Worm (Caenorhabditis elegans) whole organism, early embryonic: ENCODE measurements around the gene gpn-1.
A peak's percentile ranks its signal among the peaks of the same experiment; 100 is the strongest.

Experiments used
- B0310.2 ChIP-seq: sonication (generic microtip); optimal IDR thresholded peaks from 2 replicates; lab custom pipeline; 2016; ENCODE audit warnings: mild to moderate bottlenecking, missing genetic modification characterization, missing compliant biosample characterization
- F13C5.2 ChIP-seq: sonication (generic microtip); optimal IDR thresholded peaks from 2 replicates; lab custom pipeline; 2017; ENCODE audit warnings: mild to moderate bottlenecking, missing genetic modification characterization, inconsistent platforms, missing compliant biosample characterization
- aly-1 ChIP-seq: sonication (generic microtip); optimal IDR thresholded peaks from 2 replicates; lab custom pipeline; 2016; ENCODE audit warnings: missing genetic modification characterization, missing compliant biosample characterization
- ama-1 ChIP-seq: fragments of 150-350 bp; optimal IDR thresholded peaks from 2 replicates; lab custom pipeline; 2014
- ceh-13 ChIP-seq: fragments of 200-800 bp; sonication (Bioruptor generic); optimal IDR thresholded peaks from 2 replicates; lab custom pipeline; 2018; ENCODE audit warnings: mild to moderate bottlenecking, missing genetic modification characterization, missing compliant biosample characterization
- ceh-36 ChIP-seq: sonication (generic microtip); optimal IDR thresholded peaks from 2 replicates; lab custom pipeline; 2016; ENCODE audit warnings: missing genetic modification characterization, inconsistent platforms, missing compliant biosample characterization
- ets-7 ChIP-seq: sonication (generic microtip); optimal IDR thresholded peaks from 2 replicates; lab custom pipeline; 2016; ENCODE audit warnings: missing genotype, missing genetic modification characterization, missing compliant biosample characterization
- flt-1 ChIP-seq: fragments of 200-800 bp; sonication (Bioruptor generic); IDR thresholded peaks from 2 replicates; pipeline ENCODE4 v1.3.6; 2022; ENCODE audit warnings: missing genetic modification characterization, missing compliant biosample characterization
- hmbx-1 ChIP-seq: sonication (generic microtip); optimal IDR thresholded peaks from 2 replicates; lab custom pipeline; 2016; ENCODE audit warnings: mild to moderate bottlenecking, missing genetic modification characterization, missing compliant biosample characterization
- hmg-4 ChIP-seq: fragments of 200-800 bp; sonication (Bioruptor generic); optimal IDR thresholded peaks from 2 replicates; lab custom pipeline; 2018; ENCODE audit warnings: mild to moderate bottlenecking, missing genetic modification characterization, missing compliant biosample characterization
- hnd-1 ChIP-seq: sonication (generic microtip); optimal IDR thresholded peaks from 2 replicates; lab custom pipeline; 2016; ENCODE audit warnings: missing genetic modification characterization, missing compliant biosample characterization
- pes-1 ChIP-seq: fragments of 200-800 bp; sonication (Bioruptor generic); IDR thresholded peaks from 2 replicates; pipeline ENCODE4 v1.3.6; 2022; ENCODE audit warnings: missing genetic modification reagents, missing genetic modification characterization, missing compliant biosample characterization
- scrt-1 ChIP-seq: fragments of 200-800 bp; sonication (Bioruptor generic); IDR thresholded peaks from 2 replicates; pipeline ENCODE4 v1.3.6; 2022; ENCODE audit warnings: missing genetic modification characterization, missing compliant biosample characterization
- sea-1 ChIP-seq: fragments of 200-800 bp; sonication (Bioruptor generic); conservative IDR thresholded peaks from 2 replicates; pipeline ENCODE4 v1.3.6; 2022; ENCODE audit warnings: missing genetic modification characterization, missing compliant biosample characterization
- tbx-11 ChIP-seq: fragments of 200-800 bp; sonication (Bioruptor generic); IDR thresholded peaks from 2 replicates; pipeline ENCODE4 v1.3.6; 2022; ENCODE audit warnings: missing genetic modification characterization, missing compliant biosample characterization
- tbx-37 ChIP-seq: fragments of 200-800 bp; sonication (Bioruptor generic); conservative IDR thresholded peaks from 2 replicates; pipeline ENCODE4 v1.3.6; 2022; ENCODE audit warnings: missing genetic modification reagents, missing genetic modification characterization, missing compliant biosample characterization
- tra-4 ChIP-seq: sonication (generic microtip); optimal IDR thresholded peaks from 2 replicates; lab custom pipeline; 2017; ENCODE audit warnings: missing genetic modification characterization, missing compliant biosample characterization

The gpn-1 gene

ce11 chrX:15704579-15705110, 23.2 kb downstream of the gpn-1 start:
- TF ChIP-seq F13C5.2 (tag; lab: Kevin White, UChicago) = no peak
- TF ChIP-seq tbx-11 (GFP tag; lab: Robert Waterston, UW) = no peak
- TF ChIP-seq flt-1 (GFP tag; lab: Robert Waterston, UW) = no peak
- no peak for TF ChIP-seq aly-1

DNA sequence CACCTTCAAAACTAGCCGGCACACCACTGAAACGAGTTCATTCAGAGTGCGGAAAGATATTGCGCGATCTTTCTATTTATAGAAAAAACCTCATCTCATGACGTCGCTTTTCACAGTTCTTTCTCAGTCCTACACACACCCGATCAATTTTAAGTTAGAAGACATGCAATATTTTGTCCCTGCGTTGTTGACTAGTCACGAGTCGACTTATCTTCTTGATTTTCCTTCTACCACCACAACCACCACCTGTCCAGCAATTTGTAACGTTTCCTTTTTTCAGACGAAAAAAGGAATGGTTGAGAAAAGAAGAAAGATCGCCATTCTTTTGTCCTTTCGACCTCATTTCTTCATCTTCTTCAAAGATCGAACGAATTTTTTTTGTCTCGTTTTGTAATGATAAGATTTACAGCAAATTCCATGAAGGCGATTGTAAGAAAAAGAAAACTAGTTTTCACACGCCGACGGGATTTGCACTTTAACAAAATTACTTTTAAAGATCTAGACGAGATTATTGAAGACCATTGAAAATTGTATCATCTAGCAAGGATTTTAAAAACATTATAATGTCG, 24.7 kb downstream of the gpn-1 start:
- TF ChIP-seq ceh-13 (GFP tag; lab: Kevin White, UChicago) = no peak
- TF ChIP-seq F13C5.2 (tag; lab: Kevin White, UChicago) = no peak
- TF ChIP-seq hnd-1 (tag; lab: Kevin White, UChicago) = no peak
- TF ChIP-seq sea-1 (GFP tag; lab: Robert Waterston, UW) = no peak
- TF ChIP-seq ets-7 (tag; lab: Kevin White, UChicago) = no peak
- no peak for TF ChIP-seq tbx-37 (GFP tag; lab: Robert Waterston, UW)
- no peak for TF ChIP-seq pes-1 (GFP tag; lab: Robert Waterston, UW)
- TF ChIP-seq ceh-36 = no peak
- no peak for TF ChIP-seq aly-1
- TF ChIP-seq flt-1 (GFP tag; lab: Robert Waterston, UW) = no peak
- TF ChIP-seq B0310.2 = no peak
- TF ChIP-seq tbx-11 (GFP tag; lab: Robert Waterston, UW) = no peak
- no peak for TF ChIP-seq scrt-1
- TF ChIP-seq hmbx-1 = no peak
- no peak for TF ChIP-seq tra-4 (tag; lab: Kevin White, UChicago)
- no peak for TF ChIP-seq hmg-4 (GFP tag; lab: Kevin White, UChicago)
- no peak for TF ChIP-seq ama-1

- TF ChIP-seq flt-1 (GFP tag; lab: Robert Waterston, UW) (peak; percentile 15; the same call in 1 of the 2 replicates), hnd-1 (tag; lab: Kevin White, UChicago) (no peak), pes-1 (GFP tag; lab: Robert Waterston, UW) (peak; percentile 44), B0310.2 (no peak), sea-1 (GFP tag; lab: Robert Waterston, UW) (0 out of 2 replicates have a peak, but pooled peaks have one; percentile 44), ceh-36 (no peak), F13C5.2 (tag; lab: Kevin White, UChicago) (peak; percentile 83), aly-1 (peak; percentile 49), tra-4 (tag; lab: Kevin White, UChicago) (no peak), hmg-4 (GFP tag; lab: Kevin White, UChicago) (peak; percentile 87), ets-7 (tag; lab: Kevin White, UChicago) (peak; percentile 43), tbx-11 (GFP tag; lab: Robert Waterston, UW) (no peak; the same call in 1 of the 2 replicates), tbx-37 (GFP tag; lab: Robert Waterston, UW) (no peak)
Measured at ce11 chrX:15707366-15707892, 25.9 kb downstream of the gpn-1 start.

DNA sequence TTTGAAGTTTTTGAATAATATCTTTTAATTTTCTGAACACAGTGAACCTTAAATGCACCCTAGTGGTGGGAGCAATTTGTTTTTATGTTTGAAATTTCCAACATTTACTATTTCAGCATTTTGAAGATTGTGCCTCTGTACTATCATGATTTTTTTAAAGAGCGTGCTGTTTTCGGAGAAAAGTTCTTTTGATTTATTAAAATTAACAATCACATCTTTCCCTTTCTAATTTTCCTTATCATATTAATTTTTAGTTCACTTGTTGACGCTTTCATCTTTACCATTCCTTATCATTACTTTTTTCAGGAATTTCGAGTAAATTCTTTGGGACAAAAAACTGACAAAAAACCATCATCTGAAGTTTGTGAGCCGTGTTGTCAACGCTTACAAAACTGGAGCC, 26.4 kb downstream of the gpn-1 start, which contains the start of gene nhr-48:
Gene nhr-48 (plus strand): TSS at position 301 of the 400 bp plus-strand sequence.
- TF ChIP-seq sea-1 (GFP tag; lab: Robert Waterston, UW) = no peak
- no peak for TF ChIP-seq tbx-37 (GFP tag; lab: Robert Waterston, UW)
- TF ChIP-seq B0310.2 = no peak
- no peak for TF ChIP-seq ets-7 (tag; lab: Kevin White, UChicago)
- no peak for TF ChIP-seq pes-1 (GFP tag; lab: Robert Waterston, UW)
- TF ChIP-seq F13C5.2 (tag; lab: Kevin White, UChicago) = no peak
- TF ChIP-seq aly-1 = no peak
- TF ChIP-seq flt-1 (GFP tag; lab: Robert Waterston, UW) = no peak
- no peak for TF ChIP-seq scrt-1
- TF ChIP-seq tbx-11 (GFP tag; lab: Robert Waterston, UW) = no peak
- TF ChIP-seq hnd-1 (tag; lab: Kevin White, UChicago) = no peak
- TF ChIP-seq hmg-4 (GFP tag; lab: Kevin White, UChicago) = no peak
- TF ChIP-seq hmbx-1 = no peak
- TF ChIP-seq ceh-36 = no peak
- TF ChIP-seq tra-4 (tag; lab: Kevin White, UChicago) = no peak
- no peak for TF ChIP-seq ceh-13 (GFP tag; lab: Kevin White, UChicago)
- no peak for TF ChIP-seq ama-1

DNA sequence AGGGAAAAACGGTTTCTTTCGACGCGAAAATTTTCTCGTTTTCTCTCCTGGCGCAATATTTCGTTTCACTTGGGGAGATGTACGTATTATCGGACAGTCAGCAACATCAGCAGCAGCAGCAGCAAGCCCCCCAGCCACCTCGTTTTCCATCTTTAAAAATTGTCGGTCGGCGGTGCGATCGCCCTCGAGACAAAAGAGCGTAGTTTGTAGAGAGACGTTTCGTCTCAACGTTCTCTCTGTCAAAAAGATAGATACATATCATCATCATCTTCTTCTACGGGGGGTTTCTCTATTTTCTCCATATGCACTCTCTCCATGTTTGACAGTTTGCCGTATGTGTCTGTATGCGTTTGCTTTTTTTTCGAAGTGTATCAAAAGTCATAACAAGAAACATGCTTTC, 28.1 kb downstream of the gpn-1 start:
- TF ChIP-seq F13C5.2 (tag; lab: Kevin White, UChicago) (no peak), hmg-4 (GFP tag; lab: Kevin White, UChicago) (peak; percentile 30)

DNA sequence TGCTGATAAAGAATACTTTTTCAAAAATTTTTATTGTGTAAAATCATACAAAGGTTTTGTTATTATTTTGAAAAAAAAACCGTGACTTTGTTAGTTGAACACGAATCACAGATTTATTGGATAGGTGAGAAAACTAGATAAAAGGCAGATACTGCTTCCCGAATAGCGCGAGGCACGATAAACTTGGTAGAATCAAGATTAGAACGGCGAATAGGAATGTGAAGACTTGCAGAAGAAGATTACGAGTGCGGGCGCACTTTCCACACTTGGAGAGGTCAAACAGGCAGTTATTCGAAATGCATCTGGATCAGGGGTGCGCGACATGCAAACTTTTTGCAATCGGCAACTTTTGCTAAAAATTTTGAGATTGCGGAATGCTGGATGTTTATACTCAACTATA, 31.7 kb downstream of the gpn-1 start:
- no peak for TF ChIP-seq scrt-1
- no peak for TF ChIP-seq flt-1 (GFP tag; lab: Robert Waterston, UW)
- no peak for TF ChIP-seq sea-1 (GFP tag; lab: Robert Waterston, UW)
- TF ChIP-seq tbx-37 (GFP tag; lab: Robert Waterston, UW) = no peak

DNA sequence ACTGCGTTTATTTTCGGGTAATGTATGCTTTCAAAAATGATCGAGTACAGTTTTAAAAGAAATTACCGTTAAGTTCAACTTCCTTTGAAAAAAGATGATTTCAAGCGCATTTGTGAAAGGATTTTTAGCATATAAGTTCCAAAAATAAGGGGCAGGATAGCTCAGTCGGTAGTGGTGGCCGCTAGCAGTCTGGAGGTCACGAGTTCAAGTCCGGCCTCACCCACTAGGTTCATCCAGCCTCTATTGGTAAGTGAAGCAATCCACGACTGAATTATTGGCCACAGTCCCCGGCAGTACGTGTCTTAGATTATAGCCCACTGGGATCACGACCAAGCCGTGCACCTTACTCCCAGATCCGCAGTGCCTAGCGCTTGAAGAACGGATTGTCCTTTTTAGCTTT, 35.5 kb downstream of the gpn-1 start:
- TF ChIP-seq hmg-4 (GFP tag; lab: Kevin White, UChicago) (no peak), hnd-1 (tag; lab: Kevin White, UChicago) (no peak), scrt-1 (no peak), flt-1 (GFP tag; lab: Robert Waterston, UW) (no peak), ets-7 (tag; lab: Kevin White, UChicago) (no peak), B0310.2 (no peak), sea-1 (GFP tag; lab: Robert Waterston, UW) (no peak), pes-1 (GFP tag; lab: Robert Waterston, UW) (no peak), ceh-13 (GFP tag; lab: Kevin White, UChicago) (no peak), ama-1 (no peak)
